Fruit fly (Drosophila melanogaster) whole organism, prepupa: ENCODE data around the gene CG15025.
A peak's percentile ranks its signal among the peaks of the same experiment; 100 is the strongest.

Experiments
- CG10631 ChIP-seq: fragments of 200-800 bp; sonication (Bioruptor generic); optimal IDR thresholded peaks from 2 replicates; lab custom pipeline; 2016; ENCODE audit warnings: missing biosample characterization, missing genetic modification characterization
- CG10669 ChIP-seq: fragments of 200-800 bp; sonication (Bioruptor generic); optimal IDR thresholded peaks from 3 replicates; lab custom pipeline; 2018; ENCODE audit warnings: missing biosample characterization, mild to moderate bottlenecking, missing genetic modification characterization, moderate library complexity
- CG11762 ChIP-seq: fragments of 200-800 bp; sonication (Bioruptor generic); optimal IDR thresholded peaks from 3 replicates; lab custom pipeline; 2016; ENCODE audit warnings: missing biosample characterization, missing genetic modification characterization; ENCODE audit not compliant: insufficient read depth
- CG15336 ChIP-seq: fragments of 200-800 bp; sonication (Bioruptor generic); IDR thresholded peaks from 2 replicates; pipeline ENCODE4 v1.3.6; 2022; ENCODE audit warnings: missing biosample characterization, missing genetic modification characterization
- CG1621 ChIP-seq: fragments of 200-800 bp; sonication (Bioruptor generic); optimal IDR thresholded peaks from 3 replicates; lab custom pipeline; 2018; ENCODE audit warnings: missing biosample characterization, mild to moderate bottlenecking, missing genetic modification characterization
- CG3032 ChIP-seq: fragments of 200-800 bp; optimal IDR thresholded peaks from 2 replicates; lab custom pipeline; 2019; ENCODE audit warnings: missing biosample characterization, mild to moderate bottlenecking, missing genetic modification characterization, moderate library complexity
- CG32006 ChIP-seq: fragments of 200-800 bp; sonication (Bioruptor generic); optimal IDR thresholded peaks from 3 replicates; lab custom pipeline; 2017; ENCODE audit warnings: missing biosample characterization, mild to moderate bottlenecking, missing genetic modification characterization
- CG3919 ChIP-seq: fragments of 200-800 bp; sonication (Bioruptor generic); optimal IDR thresholded peaks from 3 replicates; lab custom pipeline; 2016; ENCODE audit warnings: missing biosample characterization, missing genetic modification characterization
- CG4318 ChIP-seq: fragments of 200-800 bp; sonication (Bioruptor generic); optimal IDR thresholded peaks from 3 replicates; lab custom pipeline; 2017; ENCODE audit warnings: missing biosample characterization, mild to moderate bottlenecking, missing genetic modification characterization
- CG6163 ChIP-seq: fragments of 200-800 bp; sonication (Bioruptor generic); IDR thresholded peaks from 3 replicates; pipeline ENCODE4 v1.3.6; 2022; ENCODE audit warnings: missing biosample characterization, missing genetic modification characterization
- CG6276 ChIP-seq: fragments of 200-800 bp; sonication (Bioruptor generic); optimal IDR thresholded peaks from 2 replicates; lab custom pipeline; 2017; ENCODE audit warnings: missing biosample characterization, mild to moderate bottlenecking, missing genetic modification characterization
- CG9139 ChIP-seq: fragments of 200-800 bp; sonication (Bioruptor generic); optimal IDR thresholded peaks from 3 replicates; lab custom pipeline; 2017; ENCODE audit warnings: missing biosample characterization, mild to moderate bottlenecking, missing genetic modification characterization
- Eip78C ChIP-seq: fragments of 200-800 bp; sonication (Bioruptor generic); peaks from one replicate; lab custom pipeline; 2016; ENCODE audit warnings: missing biosample characterization, missing genetic modification characterization
- Ets96B ChIP-seq: fragments of 200-800 bp; optimal IDR thresholded peaks from 2 replicates; lab custom pipeline; 2019; ENCODE audit warnings: missing biosample characterization, mild to moderate bottlenecking, missing genetic modification characterization, moderate library complexity
- Gug ChIP-seq: fragments of 200-800 bp; sonication (Bioruptor generic); IDR thresholded peaks from 2 replicates; pipeline ENCODE4 v1.3.6; 2022; ENCODE audit warnings: missing biosample characterization, missing genetic modification characterization
- Hr39 ChIP-seq: fragments of 200-800 bp; sonication (Bioruptor generic); optimal IDR thresholded peaks from 2 replicates; lab custom pipeline; 2016; ENCODE audit warnings: missing biosample characterization, missing genetic modification characterization
- Hr4 ChIP-seq: fragments of 200-800 bp; sonication (Bioruptor generic); optimal IDR thresholded peaks from 3 replicates; lab custom pipeline; 2016; ENCODE audit warnings: missing biosample characterization, missing genetic modification characterization
- OdsH ChIP-seq: fragments of 200-800 bp; sonication (Bioruptor generic); optimal IDR thresholded peaks from 3 replicates; lab custom pipeline; 2016; ENCODE audit warnings: missing biosample characterization, missing genetic modification characterization
- Smox ChIP-seq: fragments of 200-800 bp; sonication (Bioruptor generic); optimal IDR thresholded peaks from 3 replicates; lab custom pipeline; 2016; ENCODE audit warnings: missing biosample characterization, missing genetic modification characterization
- Sox102F ChIP-seq: fragments of 200-800 bp; sonication (Bioruptor generic); optimal IDR thresholded peaks from 2 replicates; lab custom pipeline; 2016; ENCODE audit warnings: missing biosample characterization, mild to moderate bottlenecking, missing genetic modification characterization
- acj6 ChIP-seq: fragments of 200-800 bp; sonication (Bioruptor generic); optimal IDR thresholded peaks from 3 replicates; lab custom pipeline; 2016; ENCODE audit warnings: missing biosample characterization, missing genetic modification characterization
- dsx ChIP-seq: fragments of 200-800 bp; optimal IDR thresholded peaks from 3 replicates; lab custom pipeline; 2019; ENCODE audit warnings: missing biosample characterization, mild to moderate bottlenecking, missing genetic modification characterization, moderate library complexity; ENCODE audit not compliant: poor library complexity, severe bottlenecking
- eg ChIP-seq: fragments of 200-800 bp; sonication (Bioruptor generic); IDR thresholded peaks from 3 replicates; pipeline ENCODE4 v1.3.6; 2022; ENCODE audit warnings: missing biosample characterization, missing genetic modification characterization
- fd59A ChIP-seq: fragments of 200-800 bp; sonication (Bioruptor generic); optimal IDR thresholded peaks from 2 replicates; lab custom pipeline; 2017; ENCODE audit warnings: missing biosample characterization, mild to moderate bottlenecking, missing genetic modification characterization, missing genetic modification reagents
- lz ChIP-seq: fragments of 200-800 bp; sonication (Bioruptor generic); optimal IDR thresholded peaks from 3 replicates; lab custom pipeline; 2016; ENCODE audit warnings: missing biosample characterization, missing genetic modification characterization
- salr ChIP-seq, 2 experiments: fragments of 200-800 bp; sonication (Bioruptor generic); optimal IDR thresholded peaks; 3 replicates each; lab custom pipeline; 2016 to 2018; ENCODE audit warnings: missing biosample characterization in 2 of 2, missing genetic modification characterization in 2 of 2, mild to moderate bottlenecking in 1 of 2
- ss ChIP-seq, 2 experiments: fragments of 200-800 bp; sonication (Bioruptor generic); optimal IDR thresholded peaks; 2 replicates in 1 of 2; 3 replicates in 1 of 2; lab custom pipeline; 2017 to 2018; ENCODE audit warnings: mild to moderate bottlenecking in 2 of 2, missing biosample characterization in 2 of 2, missing genetic modification characterization in 2 of 2, moderate library complexity in 1 of 2
- svp ChIP-seq: fragments of 200-800 bp; sonication (Bioruptor generic); peaks from one replicate; lab custom pipeline; 2016; ENCODE audit warnings: missing biosample characterization, missing genetic modification characterization
- topi ChIP-seq: fragments of 200-800 bp; sonication (Bioruptor generic); optimal IDR thresholded peaks from 3 replicates; lab custom pipeline; 2016; ENCODE audit warnings: missing biosample characterization, missing genetic modification characterization

Gene CG15025

DNA sequence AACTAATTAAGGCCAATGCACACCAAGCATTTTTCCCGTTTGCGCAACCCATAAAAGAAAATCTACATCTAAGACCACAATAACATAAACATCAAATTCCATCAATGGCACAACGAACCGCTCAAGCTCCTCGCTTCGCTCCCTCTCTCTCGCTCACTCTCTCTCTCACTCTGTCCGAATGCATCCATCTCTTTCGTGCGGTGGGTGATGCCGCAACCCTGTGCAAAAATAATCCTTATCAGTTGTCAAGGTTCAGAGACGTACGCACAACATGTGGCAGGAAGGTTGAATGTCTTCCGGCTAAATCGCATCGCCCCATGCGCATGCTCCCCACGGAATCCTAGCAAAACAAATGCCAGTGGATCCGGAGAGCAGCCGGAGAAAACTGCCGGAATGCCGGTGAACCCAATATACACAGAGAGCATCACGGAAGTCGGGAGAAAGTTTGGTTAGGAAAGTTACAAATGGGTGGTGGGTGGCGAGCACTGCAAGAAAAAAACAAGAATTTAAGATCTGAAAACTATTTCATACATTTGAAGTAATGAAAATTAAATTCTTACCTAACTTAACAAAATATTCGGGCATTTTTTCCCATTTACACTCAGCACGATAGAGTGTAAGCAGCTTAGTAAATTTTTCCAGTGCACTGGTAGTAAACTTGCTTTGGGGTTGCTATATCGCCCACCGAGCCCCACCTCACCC lies 7.9 kb upstream of the CG15025 start (continued):
- TF ChIP-seq Hr4 = peak; percentile 79
- peak; percentile 77 for TF ChIP-seq CG1621 (tag; lab: Kevin White, UChicago)
- peak; percentile 85 for TF ChIP-seq CG32006 (GFP tag; lab: Kevin White, UChicago)
- TF ChIP-seq lz (GFP tag; lab: Kevin White, UChicago) = peak; percentile 75
- peak; percentile 84 for TF ChIP-seq CG3032 (tag; lab: Kevin White, UChicago)
- TF ChIP-seq eg (GFP tag; lab: Robert Waterston, UW) = peak; percentile 91
- TF ChIP-seq CG15336 (GFP tag; lab: Robert Waterston, UW) = peak; percentile 89
- TF ChIP-seq CG3919 (GFP tag; lab: Kevin White, UChicago) = peak; percentile 85
- TF ChIP-seq CG6276 (GFP tag; lab: Kevin White, UChicago) = peak; percentile 77
- peak; percentile 83 for TF ChIP-seq acj6 (GFP tag; lab: Kevin White, UChicago)
- TF ChIP-seq Hr39 (GFP tag; lab: Kevin White, UChicago) = peak; percentile 74
- peak; percentile 91 for TF ChIP-seq CG6163
- peak; percentile 80 for TF ChIP-seq Gug
- peak; percentile 69 to 86 for TF ChIP-seq ss (GFP tag; optimal IDR thresholded peaks at IDR 0.05; lab: Kevin White, UChicago)
- TF ChIP-seq CG4318 (GFP tag; lab: Kevin White, UChicago) = peak; percentile 78
- peak; percentile 83 for TF ChIP-seq OdsH (GFP tag; lab: Kevin White, UChicago)
- TF ChIP-seq CG9139 (GFP tag; lab: Kevin White, UChicago) = peak; percentile 69
- peak; percentile 60 to 77 for TF ChIP-seq salr (GFP tag; optimal IDR thresholded peaks at IDR 0.05; lab: Kevin White, UChicago)
- peak; percentile 77 for TF ChIP-seq CG11762

DNA sequence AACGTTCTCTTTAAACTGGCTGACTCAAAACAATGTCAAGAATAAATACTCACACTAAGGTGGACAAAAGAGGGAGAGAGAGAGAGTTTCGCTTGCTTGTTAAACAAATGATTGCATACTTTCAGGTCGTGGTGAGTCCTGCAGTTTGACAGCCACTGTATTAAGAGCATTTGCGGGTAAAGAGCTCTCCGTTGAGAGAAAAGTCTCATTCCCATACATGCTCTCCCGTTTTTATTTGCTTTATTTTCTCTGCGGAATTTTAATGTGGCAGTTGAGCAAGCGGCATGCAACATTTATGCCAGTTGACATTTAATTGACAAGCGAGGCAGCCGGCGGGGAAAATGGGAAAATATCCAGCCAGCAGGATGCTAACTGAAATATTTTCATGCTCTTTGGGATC lies 4.3 kb upstream of the CG15025 start:
- TF ChIP-seq CG6163 (no peak), salr (GFP tag; optimal IDR thresholded peaks at IDR 0.05; lab: Kevin White, UChicago) (peak in 1 of 2 experiments; percentile 19)

- peak; percentile 23 for TF ChIP-seq CG32006 (GFP tag; lab: Kevin White, UChicago)
- no peak for TF ChIP-seq CG10631 (GFP tag; lab: Kevin White, UChicago)
- peak; percentile 4 for TF ChIP-seq fd59A (GFP tag; lab: Kevin White, UChicago)
- TF ChIP-seq svp (GFP tag; lab: Kevin White, UChicago) = peak; percentile 55
- TF ChIP-seq CG3032 (tag; lab: Kevin White, UChicago) = peak; percentile 35
- TF ChIP-seq acj6 (GFP tag; lab: Kevin White, UChicago) = peak; percentile 14
- peak; percentile 5 for TF ChIP-seq Smox (GFP tag; lab: Kevin White, UChicago)
- peak; percentile 17 for TF ChIP-seq CG10669 (GFP tag; lab: Kevin White, UChicago)
- TF ChIP-seq topi (GFP tag; lab: Kevin White, UChicago) = no peak
- peak; percentile 71 for TF ChIP-seq Eip78C
- no peak for TF ChIP-seq dsx (GFP tag; lab: Kevin White, UChicago)
- no peak for TF ChIP-seq OdsH (GFP tag; lab: Kevin White, UChicago)
- TF ChIP-seq Ets96B (tag; lab: Kevin White, UChicago) = peak; percentile 28
- TF ChIP-seq CG15336 (GFP tag; lab: Robert Waterston, UW) = 0 out of 2 replicates have a peak, but pooled peaks have one; percentile 18
Observed at dm6 chr3R:19492400-19492799, 1.5 kb upstream of the CG15025 start.

dm6 chr3R:19489963-19490362 lies 952 bp downstream of the CG15025 start:
- TF ChIP-seq CG10631 (GFP tag; lab: Kevin White, UChicago) (no peak), Sox102F (GFP tag; lab: Kevin White, UChicago) (no peak)

- TF ChIP-seq Gug (no peak), CG6276 (GFP tag; lab: Kevin White, UChicago) (peak; percentile 9), CG32006 (GFP tag; lab: Kevin White, UChicago) (peak; percentile 16)
Observed at dm6 chr3R:19486422-19486821, 4.5 kb downstream of the CG15025 start.
